Fruit fly (Drosophila melanogaster) whole organism, wandering third instar larva: ENCODE data around the gene CG14313.

Experiments
- Abd-B ChIP-seq: fragments of >200 bp; optimal IDR thresholded peaks from 2 replicates; lab custom pipeline; 2017; ENCODE audit warnings: missing biosample characterization, missing genetic modification characterization
- CG32264 ChIP-seq: fragments of 200-800 bp; sonication (Bioruptor generic); optimal IDR thresholded peaks from 2 replicates; lab custom pipeline; 2016; ENCODE audit warnings: missing biosample characterization, missing genetic modification characterization
- CG9705 ChIP-seq: fragments of 200-800 bp; sonication (Bioruptor generic); optimal IDR thresholded peaks from 2 replicates; lab custom pipeline; 2018; ENCODE audit warnings: missing biosample characterization, mild to moderate bottlenecking, missing genetic modification characterization
- CrebA ChIP-seq: fragments of 200-800 bp; sonication (Bioruptor generic); optimal IDR thresholded peaks from 2 replicates; lab custom pipeline; 2016; ENCODE audit warnings: missing biosample characterization, mild to moderate bottlenecking, missing genetic modification characterization, borderline replicate concordance
- Dfd ChIP-seq: fragments of >200 bp; optimal IDR thresholded peaks from 2 replicates; lab custom pipeline; 2017; ENCODE audit warnings: missing biosample characterization, missing genetic modification characterization
- Dif ChIP-seq: fragments of 200-275, 200-300 bp; sonication (Bioruptor generic); optimal IDR thresholded peaks from 2 replicates; lab custom pipeline; 2018; ENCODE audit warnings: missing biosample characterization, missing genetic modification characterization; ENCODE audit not compliant: partially characterized antibody
- HLH106 ChIP-seq: fragments of 200-800 bp; optimal IDR thresholded peaks from 3 replicates; lab custom pipeline; 2019; ENCODE audit warnings: missing biosample characterization, mild to moderate bottlenecking, missing genetic modification characterization, moderate library complexity
- Hnf4 ChIP-seq: fragments of 200-800 bp; sonication (Bioruptor generic); optimal IDR thresholded peaks from 2 replicates; lab custom pipeline; 2016; ENCODE audit warnings: missing biosample characterization, mild to moderate bottlenecking, missing genetic modification characterization
- Hr78 ChIP-seq: fragments of >200 bp; optimal IDR thresholded peaks from 2 replicates; lab custom pipeline; 2017; ENCODE audit warnings: missing biosample characterization, missing genetic modification characterization
- Hr83 ChIP-seq: fragments of 200-300 bp; sonication (Bioruptor generic); optimal IDR thresholded peaks from 2 replicates; lab custom pipeline; 2016; ENCODE audit warnings: missing biosample characterization, mild to moderate bottlenecking, missing genetic modification characterization, moderate library complexity; ENCODE audit not compliant: poor library complexity, severe bottlenecking
- Myc ChIP-seq: fragments of >200 bp; optimal IDR thresholded peaks from 2 replicates; lab custom pipeline; 2017
- Rel ChIP-seq, 2 experiments: fragments of 200-800 bp; sonication (Bioruptor generic) in 1 of 2; optimal IDR thresholded peaks; 2 replicates in 1 of 2; 3 replicates in 1 of 2; lab custom pipeline; 2016 to 2019; ENCODE audit warnings: mild to moderate bottlenecking in 2 of 2, missing biosample characterization in 2 of 2, missing genetic modification characterization in 2 of 2, moderate library complexity in 1 of 2
- Sp1 ChIP-seq: fragments of 200-800 bp; sonication (Bioruptor generic); optimal IDR thresholded peaks from 3 replicates; lab custom pipeline; 2019; ENCODE audit warnings: missing biosample characterization, mild to moderate bottlenecking, missing genetic modification characterization, moderate library complexity
- br ChIP-seq: fragments of 200-800 bp; sonication (Bioruptor generic); optimal IDR thresholded peaks from 2 replicates; lab custom pipeline; 2016; ENCODE audit warnings: missing biosample characterization, missing genetic modification characterization
- brk ChIP-seq: fragments of 200-800 bp; sonication (Bioruptor generic); optimal IDR thresholded peaks from 2 replicates; lab custom pipeline; 2016; ENCODE audit warnings: missing biosample characterization, mild to moderate bottlenecking, missing genetic modification characterization
- dl ChIP-seq, 2 experiments: fragments of 175-275, 200-275 bp in 1 of 2; fragments of 200-275 bp in 1 of 2; sonication (Bioruptor generic); optimal IDR thresholded peaks; lab custom pipeline; 2018; ENCODE audit warnings: mild to moderate bottlenecking in 2 of 2, missing biosample characterization in 2 of 2, missing genetic modification characterization in 2 of 2, moderate library complexity in 2 of 2; ENCODE audit not compliant: partially characterized antibody in 2 of 2, insufficient read depth in 1 of 2
- dsf ChIP-seq: sonication (Bioruptor generic); optimal IDR thresholded peaks from 2 replicates; lab custom pipeline; 2016; ENCODE audit warnings: missing biosample characterization, missing genetic modification characterization, borderline replicate concordance
- ey ChIP-seq: fragments of 200-800 bp; sonication (Bioruptor generic); optimal IDR thresholded peaks from 2 replicates; lab custom pipeline; 2016; ENCODE audit warnings: missing biosample characterization, missing genetic modification characterization
- foxo ChIP-seq, 2 experiments: fragments of 200-800 bp; sonication (Bioruptor generic); optimal IDR thresholded peaks; 2 replicates in 1 of 2; 3 replicates in 1 of 2; lab custom pipeline; 2016 to 2017; ENCODE audit warnings: missing biosample characterization in 2 of 2, missing genetic modification characterization in 2 of 2
- fru ChIP-seq: fragments of 200-800 bp; sonication (Bioruptor generic); optimal IDR thresholded peaks from 3 replicates; lab custom pipeline; 2016; ENCODE audit warnings: missing biosample characterization, mild to moderate bottlenecking, missing genetic modification characterization
- h ChIP-seq: fragments of 200-800 bp; sonication (Bioruptor generic); optimal IDR thresholded peaks from 3 replicates; lab custom pipeline; 2016; ENCODE audit warnings: missing biosample characterization, mild to moderate bottlenecking, missing genetic modification characterization
- jim ChIP-seq: fragments of 175-275, 200-325 bp; sonication (Bioruptor generic); optimal IDR thresholded peaks from 2 replicates; lab custom pipeline; 2016; ENCODE audit warnings: missing biosample characterization, mild to moderate bottlenecking, missing genetic modification characterization
- lola ChIP-seq: fragments of >200 bp; optimal IDR thresholded peaks from 2 replicates; lab custom pipeline; 2017; ENCODE audit warnings: missing biosample characterization, missing genetic modification characterization
- pan ChIP-seq: fragments of >200 bp; optimal IDR thresholded peaks from 2 replicates; lab custom pipeline; 2017
- psq ChIP-seq: fragments of 200-800 bp; sonication (Bioruptor generic); optimal IDR thresholded peaks from 3 replicates; lab custom pipeline; 2017; ENCODE audit warnings: missing biosample characterization, mild to moderate bottlenecking, missing genetic modification characterization, moderate library complexity
- rgr ChIP-seq: fragments of 200-800 bp; sonication (Bioruptor generic); optimal IDR thresholded peaks from 3 replicates; lab custom pipeline; 2016; ENCODE audit warnings: missing biosample characterization, mild to moderate bottlenecking, missing genetic modification characterization
- sage ChIP-seq: fragments of 200-800 bp; sonication (Bioruptor generic); optimal IDR thresholded peaks from 2 replicates; lab custom pipeline; 2016; ENCODE audit warnings: missing biosample characterization, mild to moderate bottlenecking, missing genetic modification characterization
- tai ChIP-seq: sonication (Bioruptor generic); optimal IDR thresholded peaks from 2 replicates; lab custom pipeline; 2016; ENCODE audit warnings: missing biosample characterization, missing genetic modification characterization
- woc ChIP-seq: sonication (Bioruptor generic); optimal IDR thresholded peaks from 2 replicates; lab custom pipeline; 2016; ENCODE audit warnings: missing biosample characterization, mild to moderate bottlenecking, missing genetic modification characterization

CG14313 gene

dm6 chr3R:18228713-18229222, 37.0 kb upstream of the CG14313 start:
- no peak for TF ChIP-seq pan
- no peak for TF ChIP-seq Myc
- no peak for TF ChIP-seq CG32264 (GFP tag; lab: Kevin White, UChicago)
- TF ChIP-seq sage (GFP tag; lab: Kevin White, UChicago): no peak
- TF ChIP-seq brk (GFP tag; lab: Kevin White, UChicago): no peak
- TF ChIP-seq h (GFP tag; lab: Kevin White, UChicago): no peak
- TF ChIP-seq Hr83: no peak
- TF ChIP-seq Rel (GFP tag; optimal IDR thresholded peaks at IDR 0.05; lab: Kevin White, UChicago): no peak
- no peak for TF ChIP-seq Rel (tag; optimal IDR thresholded peaks at IDR 0.05; lab: Kevin White, UChicago)
- no peak for TF ChIP-seq Hr78 (GFP tag; lab: Kevin White, UChicago)
- TF ChIP-seq rgr (GFP tag; lab: Kevin White, UChicago): peak; percentile 3
- TF ChIP-seq foxo (GFP tag; optimal IDR thresholded peaks at IDR 0.05; lab: Kevin White, UChicago): peak in 1 of 2 experiments; percentile 9
- TF ChIP-seq CG9705 (GFP tag; lab: Kevin White, UChicago): no peak
- TF ChIP-seq br (GFP tag; lab: Kevin White, UChicago): no peak
- no peak for TF ChIP-seq HLH106 (tag; lab: Kevin White, UChicago)

dm6 chr3R:18227385-18227784, 35.6 kb upstream of the CG14313 start:
- TF ChIP-seq tai: no peak
- no peak for TF ChIP-seq woc (GFP tag; lab: Kevin White, UChicago)
- TF ChIP-seq brk (GFP tag; lab: Kevin White, UChicago): no peak
- TF ChIP-seq psq (GFP tag; lab: Kevin White, UChicago): no peak
- no peak for TF ChIP-seq foxo (GFP tag; optimal IDR thresholded peaks at IDR 0.05; lab: Kevin White, UChicago)
- TF ChIP-seq dsf (GFP tag; lab: Kevin White, UChicago): no peak
- TF ChIP-seq CG32264 (GFP tag; lab: Kevin White, UChicago): no peak
- no peak for TF ChIP-seq rgr (GFP tag; lab: Kevin White, UChicago)
- TF ChIP-seq Hnf4: no peak
- no peak for TF ChIP-seq sage (GFP tag; lab: Kevin White, UChicago)
- TF ChIP-seq fru (GFP tag; lab: Kevin White, UChicago): no peak
- TF ChIP-seq Dfd (GFP tag; lab: Kevin White, UChicago): no peak
- TF ChIP-seq ey (GFP tag; lab: Kevin White, UChicago): no peak
- no peak for TF ChIP-seq CG9705 (GFP tag; lab: Kevin White, UChicago)
- TF ChIP-seq, all 38 proteins: peak for 0

DNA sequence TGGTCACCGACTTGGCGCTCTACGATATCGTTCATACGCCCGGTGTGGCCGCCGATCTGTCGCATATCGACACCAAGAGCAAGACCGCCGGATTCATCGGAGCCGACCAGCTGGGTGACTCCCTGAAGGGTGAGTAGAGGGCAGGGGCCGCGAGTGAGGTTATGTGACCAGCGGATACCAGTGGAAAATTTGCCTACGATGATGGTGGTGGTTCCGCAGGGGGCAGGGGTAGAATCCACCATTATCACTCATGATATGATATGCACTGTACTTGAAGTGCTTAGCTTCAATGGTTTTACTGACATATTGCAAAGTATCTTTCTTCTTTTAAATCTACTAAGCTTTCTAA, 35.0 kb upstream of the CG14313 start:
- TF ChIP-seq jim (GFP tag; lab: Kevin White, UChicago) (no peak), Myc (no peak), CrebA (GFP tag; lab: Kevin White, UChicago) (no peak), Abd-B (GFP tag; lab: Kevin White, UChicago) (no peak), dsf (GFP tag; lab: Kevin White, UChicago) (no peak), foxo (GFP tag; optimal IDR thresholded peaks at IDR 0.05; lab: Kevin White, UChicago) (no peak), Dfd (GFP tag; lab: Kevin White, UChicago) (no peak), pan (no peak), lola (no peak), brk (GFP tag; lab: Kevin White, UChicago) (no peak), dl (GFP tag; optimal IDR thresholded peaks at IDR 0.05; lab: Kevin White, UChicago; ENCODE audit: insufficient read depth in 1 of 2, partially characterized antibody in 2 of 2) (no peak), Hnf4 (no peak)

DNA sequence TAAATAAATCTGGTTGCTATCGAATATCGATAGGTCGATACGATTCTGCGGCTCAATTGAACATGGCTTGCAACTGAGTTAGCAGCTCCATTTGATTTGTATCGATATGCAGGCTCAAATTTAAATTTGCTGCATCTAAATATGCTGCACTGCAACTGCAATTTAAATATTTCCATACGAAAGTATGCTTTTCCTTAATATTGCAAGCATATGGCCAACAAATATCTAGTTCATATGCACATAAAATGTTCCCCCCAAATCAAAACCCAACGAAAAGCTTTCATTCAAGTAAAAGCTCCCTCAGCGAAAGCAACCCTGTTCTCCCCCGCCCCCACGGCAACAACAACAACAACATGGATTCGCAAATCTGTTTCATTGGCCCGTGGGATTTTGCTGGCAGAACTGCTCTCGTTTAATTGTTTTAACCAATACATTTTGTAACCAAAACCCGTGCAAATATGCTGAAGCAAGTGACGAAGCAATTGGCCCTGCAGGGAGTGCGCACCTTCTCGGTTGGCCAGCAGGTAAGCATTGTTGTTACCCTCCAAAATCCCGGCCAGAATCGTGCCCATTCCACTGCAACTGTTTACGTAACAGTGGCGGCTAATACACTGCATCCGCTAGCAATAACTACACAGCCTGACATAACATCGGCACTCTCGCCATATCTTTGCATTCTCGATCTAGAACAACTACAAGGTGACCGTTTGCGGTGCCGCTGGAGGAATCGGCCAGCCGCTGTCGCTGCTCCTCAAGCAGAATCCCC, 34.5 kb upstream of the CG14313 start, which contains the start of the genes CG7168 and Mdh2:
Gene CG7168, minus strand, starts transcription at position 40 of the 766 bp plus-strand sequence.
Gene Mdh2, plus strand, starts transcription at position 354 of the 766 bp plus-strand sequence.
- no peak for TF ChIP-seq Hr83
- TF ChIP-seq HLH106 (tag; lab: Kevin White, UChicago): peak; percentile 10
- no peak for TF ChIP-seq br (GFP tag; lab: Kevin White, UChicago)
- peak; percentile 1 for TF ChIP-seq Hnf4
- TF ChIP-seq Dif (GFP tag; lab: Kevin White, UChicago): peak; percentile 4
- TF ChIP-seq Rel (GFP tag; optimal IDR thresholded peaks at IDR 0.05; lab: Kevin White, UChicago): no peak
- peak; percentile 95 for TF ChIP-seq Rel (tag; optimal IDR thresholded peaks at IDR 0.05; lab: Kevin White, UChicago)
- TF ChIP-seq Sp1: peak; percentile 13
- peak in 1 of 2 experiments; percentile 15 for TF ChIP-seq foxo (GFP tag; optimal IDR thresholded peaks at IDR 0.05; lab: Kevin White, UChicago)
- peak; percentile 34 for TF ChIP-seq h (GFP tag; lab: Kevin White, UChicago)
- peak; percentile 5 for TF ChIP-seq dsf (GFP tag; lab: Kevin White, UChicago)
- TF ChIP-seq pan: no peak
